ENCODE assay signal across 1 fruit fly cellular context in genomic region chr2L:9193672-9194071, dm6.
TF ChIP-seq lines count a peak whose summit lies in the region.

No protein-coding gene starts in this region.

TF ChIP-seq in whole organism, embryonic, 481 proteins besides CTCF, POLR2A, EP300 and RAD21 (continued from another document):
- TF ChIP-seq Bteb2 (GFP tag; optimal IDR thresholded peaks at IDR 0.05; lab: Kevin White, UChicago) (no peak), CG14710 (tag; optimal IDR thresholded peaks at IDR 0.05; lab: Kevin White, UChicago) (peak; percentile 21), D (optimal IDR thresholded peaks at IDR 0.05; lab: Kevin White, UChicago) (no peak), D (GFP tag; optimal IDR thresholded peaks at IDR 0.05; lab: Kevin White, UChicago) (no peak), CG10431 (GFP tag; optimal IDR thresholded peaks at IDR 0.05; lab: Kevin White, UChicago) (peak; percentile 80), CG2120 (GFP tag; optimal IDR thresholded peaks at IDR 0.05; lab: Kevin White, UChicago) (no peak), luna (GFP tag; optimal IDR thresholded peaks at IDR 0.05; lab: Kevin White, UChicago) (no peak), chn (GFP tag; optimal IDR thresholded peaks at IDR 0.05; lab: Kevin White, UChicago) (no peak), CG7786 (GFP tag; optimal IDR thresholded peaks at IDR 0.05; lab: Kevin White, UChicago) (no peak), grau (tag; optimal IDR thresholded peaks at IDR 0.05; lab: Kevin White, UChicago) (no peak), Hr78 (GFP tag; optimal IDR thresholded peaks at IDR 0.05; lab: Kevin White, UChicago) (no peak), CG2889 (GFP tag; IDR thresholded peaks at IDR 0.05; lab: Robert Waterston, UW) (0 out of 3 replicates have a peak, but pooled peaks have one; percentile 14), Gug (GFP tag; IDR thresholded peaks at IDR 0.05; lab: Robert Waterston, UW) (no peak), CG10979 (tag; optimal IDR thresholded peaks at IDR 0.05; lab: Kevin White, UChicago) (peak; percentile 8), CG13287 (GFP tag; IDR thresholded peaks at IDR 0.05; lab: Robert Waterston, UW; ENCODE audit: partially characterized antibody) (no peak), CG2116 (GFP tag; optimal IDR thresholded peaks at IDR 0.05; lab: Kevin White, UChicago) (no peak), CG6683 (GFP tag; optimal IDR thresholded peaks at IDR 0.05; lab: Kevin White, UChicago) (no peak), peb (GFP tag; IDR thresholded peaks at IDR 0.05; lab: Robert Waterston, UW) (no peak), pros (GFP tag; optimal IDR thresholded peaks at IDR 0.05; lab: Kevin White, UChicago) (peak; percentile 12), Hey (tag; optimal IDR thresholded peaks at IDR 0.05; lab: Kevin White, UChicago) (no peak), CG3281 (GFP tag; optimal IDR thresholded peaks at IDR 0.05; lab: Kevin White, UChicago) (no peak), knrl (GFP tag; IDR thresholded peaks at IDR 0.05; lab: Robert Waterston, UW; ENCODE audit: partially characterized antibody) (no peak), MESR4 (GFP tag; optimal IDR thresholded peaks at IDR 0.05; lab: Kevin White, UChicago) (no peak), kah (GFP tag; optimal IDR thresholded peaks at IDR 0.05; lab: Kevin White, UChicago) (no peak), yki (optimal IDR thresholded peaks at IDR 0.05; lab: Kevin White, UChicago) (no peak), CG34376 (GFP tag; optimal IDR thresholded peaks at IDR 0.05; lab: Kevin White, UChicago) (no peak), CG1602 (GFP tag; optimal IDR thresholded peaks at IDR 0.05; lab: Kevin White, UChicago) (no peak), CG2712 (tag; optimal IDR thresholded peaks at IDR 0.05; lab: Kevin White, UChicago) (peak; percentile 19), CG11560 (tag; IDR thresholded peaks at IDR 0.05; lab: Robert Waterston, UW) (no peak), CG33557 (GFP tag; optimal IDR thresholded peaks at IDR 0.05; lab: Kevin White, UChicago) (peak; percentile 85), sens (GFP tag; lab: Kevin White, UChicago) (peak; percentile 73), inv (GFP tag; IDR thresholded peaks at IDR 0.05; lab: Robert Waterston, UW; ENCODE audit: partially characterized antibody) (no peak), eve (GFP tag; optimal IDR thresholded peaks at IDR 0.05; lab: Kevin White, UChicago) (no peak), HLH54F (GFP tag; optimal IDR thresholded peaks at IDR 0.05; lab: Kevin White, UChicago) (no peak), so (GFP tag; IDR thresholded peaks at IDR 0.05; lab: Robert Waterston, UW) (no peak), gfzf (GFP tag; optimal IDR thresholded peaks at IDR 0.05; lab: Kevin White, UChicago) (no peak), CG18262 (tag; optimal IDR thresholded peaks at IDR 0.05; lab: Kevin White, UChicago) (peak; percentile 26), tap (tag; optimal IDR thresholded peaks at IDR 0.05; lab: Kevin White, UChicago) (peak; percentile 0), CG31441 (GFP tag; IDR thresholded peaks at IDR 0.05; lab: Robert Waterston, UW) (peak; percentile 21; the same call in 1 of the 2 replicates), CG6175 (GFP tag; IDR thresholded peaks at IDR 0.05; lab: Robert Waterston, UW) (no peak), dm (GFP tag; optimal IDR thresholded peaks at IDR 0.05; lab: Kevin White, UChicago) (no peak), dmrt11E (tag; optimal IDR thresholded peaks at IDR 0.05; lab: Kevin White, UChicago) (peak; percentile 22), GATAe (GFP tag; conservative IDR thresholded peaks at IDR 0.05; lab: Robert Waterston, UW) (no peak), Spps (tag; optimal IDR thresholded peaks at IDR 0.05; lab: Kevin White, UChicago) (peak; percentile 43), CG16815 (GFP tag; optimal IDR thresholded peaks at IDR 0.05; lab: Kevin White, UChicago) (no peak), CG3407 (GFP tag; optimal IDR thresholded peaks at IDR 0.05; lab: Kevin White, UChicago) (no peak), aop (GFP tag; IDR thresholded peaks at IDR 0.05; lab: Robert Waterston, UW) (no peak), pb (GFP tag; optimal IDR thresholded peaks at IDR 0.05; lab: Kevin White, UChicago) (no peak), CG1603 (tag; optimal IDR thresholded peaks at IDR 0.05; lab: Kevin White, UChicago) (peak; percentile 33), CG11723 (GFP tag; optimal IDR thresholded peaks at IDR 0.05; lab: Kevin White, UChicago) (no peak), CG8290 (GFP tag; optimal IDR thresholded peaks at IDR 0.05; lab: Kevin White, UChicago) (no peak), CG8290 (tag; optimal IDR thresholded peaks at IDR 0.05; lab: Kevin White, UChicago) (peak in 1 of 2 experiments; percentile 21), ci (GFP tag; IDR thresholded peaks at IDR 0.05; lab: Robert Waterston, UW) (peak; percentile 55; the same call in 1 of the 3 replicates), disco-r (GFP tag; optimal IDR thresholded peaks at IDR 0.05; lab: Kevin White, UChicago) (no peak), fd64A (GFP tag; optimal IDR thresholded peaks at IDR 0.05; lab: Kevin White, UChicago) (peak; percentile 26), lola (GFP tag; optimal IDR thresholded peaks at IDR 0.05; lab: Kevin White, UChicago) (no peak), croc (GFP tag; conservative IDR thresholded peaks at IDR 0.05; lab: Robert Waterston, UW) (no peak), CG2199 (GFP tag; IDR thresholded peaks at IDR 0.05; lab: Robert Waterston, UW) (peak; percentile 84; the same call in 2 of the 3 replicates), sr (GFP tag; IDR thresholded peaks at IDR 0.05; lab: Robert Waterston, UW) (no peak), pum (GFP tag; optimal IDR thresholded peaks at IDR 0.05; lab: Kevin White, UChicago) (no peak), Drgx (GFP tag; IDR thresholded peaks at IDR 0.05; lab: Robert Waterston, UW) (no peak), CG9215 (GFP tag; IDR thresholded peaks at IDR 0.05; lab: Robert Waterston, UW) (no peak), ara (GFP tag; IDR thresholded peaks at IDR 0.05; lab: Robert Waterston, UW) (peak; percentile 27; the same call in 1 of the 2 replicates), abd-A (tag; optimal IDR thresholded peaks at IDR 0.05; lab: Kevin White, UChicago) (peak; percentile 21), CG13894 (tag; optimal IDR thresholded peaks at IDR 0.05; lab: Kevin White, UChicago) (no peak), vnd (GFP tag; IDR thresholded peaks at IDR 0.05; lab: Robert Waterston, UW; ENCODE audit: partially characterized antibody) (no peak)
